Worm (Caenorhabditis elegans): ENCODE measurements around the gene C49C3.11.

- TF ChIP-seq elt-2 (tag; optimal IDR thresholded peaks at IDR 0.05) (no peak), nhr-11 (tag; optimal IDR thresholded peaks at IDR 0.05) (no peak), fkh-10 (GFP tag; optimal IDR thresholded peaks at IDR 0.05) (no peak), pha-4 (tag; optimal IDR thresholded peaks at IDR 0.05) (no peak), unc-42 (tag; optimal IDR thresholded peaks at IDR 0.05) (no peak), hlh-13 (GFP tag; optimal IDR thresholded peaks at IDR 0.05) (no peak)
Observed at ce11 chrIV:17368292-17368691, 24.7 kb downstream of the C49C3.11 start, which contains the start of gene trh-1.
